Fruit fly (Drosophila melanogaster) whole organism, prepupa: ENCODE results near the gene Hsp67Ba.

Source experiments
- Blimp-1 ChIP-seq: fragments of 200-800 bp; sonication (Bioruptor generic); optimal IDR thresholded peaks from 3 replicates; lab custom pipeline; 2017; ENCODE audit warnings: missing biosample characterization, missing genetic modification characterization, mild to moderate bottlenecking, moderate library complexity, missing genetic modification reagents
- CG10631 ChIP-seq: fragments of 200-800 bp; sonication (Bioruptor generic); optimal IDR thresholded peaks from 2 replicates; lab custom pipeline; 2016; ENCODE audit warnings: missing biosample characterization, missing genetic modification characterization
- CG10669 ChIP-seq: fragments of 200-800 bp; sonication (Bioruptor generic); optimal IDR thresholded peaks from 3 replicates; lab custom pipeline; 2018; ENCODE audit warnings: missing biosample characterization, mild to moderate bottlenecking, missing genetic modification characterization, moderate library complexity
- CG11294 ChIP-seq: fragments of 200-800 bp; sonication (Bioruptor generic); IDR thresholded peaks from 2 replicates; pipeline ENCODE4 v1.3.6; 2022; ENCODE audit warnings: missing biosample characterization, missing genetic modification characterization
- CG11762 ChIP-seq: fragments of 200-800 bp; sonication (Bioruptor generic); optimal IDR thresholded peaks from 3 replicates; lab custom pipeline; 2016; ENCODE audit warnings: missing biosample characterization, missing genetic modification characterization; ENCODE audit not compliant: insufficient read depth
- CG11902 ChIP-seq: fragments of 200-800 bp; sonication (Bioruptor generic); optimal IDR thresholded peaks from 3 replicates; lab custom pipeline; 2016; ENCODE audit warnings: missing biosample characterization, missing genetic modification characterization
- CG15336 ChIP-seq: fragments of 200-800 bp; sonication (Bioruptor generic); IDR thresholded peaks from 2 replicates; pipeline ENCODE4 v1.3.6; 2022; ENCODE audit warnings: missing biosample characterization, missing genetic modification characterization
- CG1621 ChIP-seq: fragments of 200-800 bp; sonication (Bioruptor generic); optimal IDR thresholded peaks from 3 replicates; lab custom pipeline; 2018; ENCODE audit warnings: missing biosample characterization, mild to moderate bottlenecking, missing genetic modification characterization
- CG16779 ChIP-seq: fragments of 200-800 bp; sonication (Bioruptor generic); optimal IDR thresholded peaks from 3 replicates; lab custom pipeline; 2017; ENCODE audit warnings: missing biosample characterization, mild to moderate bottlenecking, missing genetic modification characterization
- CG3032 ChIP-seq: fragments of 200-800 bp; optimal IDR thresholded peaks from 2 replicates; lab custom pipeline; 2019; ENCODE audit warnings: missing biosample characterization, mild to moderate bottlenecking, missing genetic modification characterization, moderate library complexity
- CG31627 ChIP-seq: fragments of 200-800 bp; sonication (Bioruptor generic); optimal IDR thresholded peaks from 3 replicates; lab custom pipeline; 2016; ENCODE audit warnings: missing biosample characterization, missing genetic modification characterization
- CG32006 ChIP-seq: fragments of 200-800 bp; sonication (Bioruptor generic); optimal IDR thresholded peaks from 3 replicates; lab custom pipeline; 2017; ENCODE audit warnings: missing biosample characterization, mild to moderate bottlenecking, missing genetic modification characterization
- CG34406 ChIP-seq: fragments of 200-800 bp; sonication (Bioruptor generic); optimal IDR thresholded peaks from 3 replicates; lab custom pipeline; 2016; ENCODE audit warnings: missing biosample characterization, missing genetic modification characterization
- CG6163 ChIP-seq: fragments of 200-800 bp; sonication (Bioruptor generic); IDR thresholded peaks from 3 replicates; pipeline ENCODE4 v1.3.6; 2022; ENCODE audit warnings: missing biosample characterization, missing genetic modification characterization
- CG6276 ChIP-seq: fragments of 200-800 bp; sonication (Bioruptor generic); optimal IDR thresholded peaks from 2 replicates; lab custom pipeline; 2017; ENCODE audit warnings: missing biosample characterization, mild to moderate bottlenecking, missing genetic modification characterization
- CG6792 ChIP-seq: fragments of 200-800 bp; sonication (Bioruptor generic); optimal IDR thresholded peaks from 3 replicates; lab custom pipeline; 2016; ENCODE audit warnings: missing biosample characterization, missing genetic modification characterization
- CG6808 ChIP-seq: fragments of 200-800 bp; sonication (Bioruptor generic); optimal IDR thresholded peaks from 3 replicates; lab custom pipeline; 2017; ENCODE audit warnings: missing biosample characterization, missing genetic modification characterization, mild to moderate bottlenecking, moderate library complexity, missing genetic modification reagents
- CG6854 ChIP-seq: fragments of 200-800 bp; sonication (Bioruptor generic); optimal IDR thresholded peaks from 2 replicates; lab custom pipeline; 2017; ENCODE audit warnings: missing biosample characterization, mild to moderate bottlenecking, missing genetic modification characterization
- CG7368 ChIP-seq: fragments of 200-800 bp; sonication (Bioruptor generic); optimal IDR thresholded peaks from 3 replicates; lab custom pipeline; 2016; ENCODE audit warnings: missing biosample characterization, missing genetic modification characterization
- CG8119 ChIP-seq: fragments of 200-800 bp; sonication (Bioruptor generic); IDR thresholded peaks from 3 replicates; pipeline ENCODE4 v1.3.6; 2022; ENCODE audit warnings: missing biosample characterization, missing genetic modification characterization
- CG8319 ChIP-seq: fragments of 200-800 bp; sonication (Bioruptor generic); optimal IDR thresholded peaks from 3 replicates; lab custom pipeline; 2016; ENCODE audit warnings: missing biosample characterization, missing genetic modification characterization
- CG9139 ChIP-seq: fragments of 200-800 bp; sonication (Bioruptor generic); optimal IDR thresholded peaks from 3 replicates; lab custom pipeline; 2017; ENCODE audit warnings: missing biosample characterization, mild to moderate bottlenecking, missing genetic modification characterization
- Eip75B ChIP-seq: fragments of 200-800 bp; sonication (Bioruptor generic); optimal IDR thresholded peaks from 3 replicates; lab custom pipeline; 2016; ENCODE audit warnings: missing biosample characterization, missing genetic modification characterization
- Ets96B ChIP-seq: fragments of 200-800 bp; optimal IDR thresholded peaks from 2 replicates; lab custom pipeline; 2019; ENCODE audit warnings: missing biosample characterization, mild to moderate bottlenecking, missing genetic modification characterization, moderate library complexity
- Hr39 ChIP-seq: fragments of 200-800 bp; sonication (Bioruptor generic); optimal IDR thresholded peaks from 2 replicates; lab custom pipeline; 2016; ENCODE audit warnings: missing biosample characterization, missing genetic modification characterization
- Hr4 ChIP-seq: fragments of 200-800 bp; sonication (Bioruptor generic); optimal IDR thresholded peaks from 3 replicates; lab custom pipeline; 2016; ENCODE audit warnings: missing biosample characterization, missing genetic modification characterization
- Lpt ChIP-seq: fragments of 200-800 bp; sonication (Bioruptor generic); optimal IDR thresholded peaks from 3 replicates; lab custom pipeline; 2016; ENCODE audit warnings: missing biosample characterization, missing genetic modification characterization
- Met ChIP-seq: fragments of 200-800 bp; sonication (Bioruptor generic); optimal IDR thresholded peaks from 3 replicates; lab custom pipeline; 2016; ENCODE audit warnings: missing biosample characterization, missing genetic modification characterization
- OdsH ChIP-seq: fragments of 200-800 bp; sonication (Bioruptor generic); optimal IDR thresholded peaks from 3 replicates; lab custom pipeline; 2016; ENCODE audit warnings: missing biosample characterization, missing genetic modification characterization
- Smox ChIP-seq: fragments of 200-800 bp; sonication (Bioruptor generic); optimal IDR thresholded peaks from 3 replicates; lab custom pipeline; 2016; ENCODE audit warnings: missing biosample characterization, missing genetic modification characterization
- Sox102F ChIP-seq: fragments of 200-800 bp; sonication (Bioruptor generic); optimal IDR thresholded peaks from 2 replicates; lab custom pipeline; 2016; ENCODE audit warnings: missing biosample characterization, mild to moderate bottlenecking, missing genetic modification characterization
- Sox14 ChIP-seq: fragments of 200-800 bp; sonication (Bioruptor generic); optimal IDR thresholded peaks from 3 replicates; lab custom pipeline; 2016; ENCODE audit warnings: missing biosample characterization, missing genetic modification characterization
- Sox15 ChIP-seq: fragments of 200-800 bp; sonication (Bioruptor generic); optimal IDR thresholded peaks from 3 replicates; lab custom pipeline; 2016; ENCODE audit warnings: missing biosample characterization, missing genetic modification characterization
- acj6 ChIP-seq: fragments of 200-800 bp; sonication (Bioruptor generic); optimal IDR thresholded peaks from 3 replicates; lab custom pipeline; 2016; ENCODE audit warnings: missing biosample characterization, missing genetic modification characterization
- cyc ChIP-seq: fragments of 200-800 bp; sonication (Bioruptor generic); optimal IDR thresholded peaks from 3 replicates; lab custom pipeline; 2016; ENCODE audit warnings: missing biosample characterization, missing genetic modification characterization
- dac ChIP-seq: fragments of 200-800 bp; sonication (Bioruptor generic); optimal IDR thresholded peaks from 2 replicates; lab custom pipeline; 2017; ENCODE audit warnings: missing biosample characterization, mild to moderate bottlenecking, missing genetic modification characterization
- dsx ChIP-seq: fragments of 200-800 bp; optimal IDR thresholded peaks from 3 replicates; lab custom pipeline; 2019; ENCODE audit warnings: missing biosample characterization, mild to moderate bottlenecking, missing genetic modification characterization, moderate library complexity; ENCODE audit not compliant: poor library complexity, severe bottlenecking
- esn ChIP-seq: fragments of 200-800 bp; sonication (Bioruptor generic); optimal IDR thresholded peaks from 2 replicates; lab custom pipeline; 2016; ENCODE audit warnings: missing biosample characterization, mild to moderate bottlenecking, missing genetic modification characterization, moderate library complexity
- fd59A ChIP-seq: fragments of 200-800 bp; sonication (Bioruptor generic); optimal IDR thresholded peaks from 2 replicates; lab custom pipeline; 2017; ENCODE audit warnings: missing biosample characterization, mild to moderate bottlenecking, missing genetic modification characterization, missing genetic modification reagents
- fkh ChIP-seq: fragments of 200-800 bp; sonication (Bioruptor generic); optimal IDR thresholded peaks from 3 replicates; lab custom pipeline; 2017; ENCODE audit warnings: missing biosample characterization, mild to moderate bottlenecking, missing genetic modification characterization, moderate library complexity
- lz ChIP-seq: fragments of 200-800 bp; sonication (Bioruptor generic); optimal IDR thresholded peaks from 3 replicates; lab custom pipeline; 2016; ENCODE audit warnings: missing biosample characterization, missing genetic modification characterization
- net ChIP-seq: fragments of 200-800 bp; sonication (Bioruptor generic); optimal IDR thresholded peaks from 3 replicates; lab custom pipeline; 2016; ENCODE audit warnings: missing biosample characterization, missing genetic modification characterization
- salr ChIP-seq, 2 experiments: fragments of 200-800 bp; sonication (Bioruptor generic); optimal IDR thresholded peaks; 3 replicates each; lab custom pipeline; 2016 to 2018; ENCODE audit warnings: missing biosample characterization in 2 of 2, missing genetic modification characterization in 2 of 2, mild to moderate bottlenecking in 1 of 2
- spab ChIP-seq: fragments of 200-800 bp; sonication (Bioruptor generic); optimal IDR thresholded peaks from 2 replicates; lab custom pipeline; 2017; ENCODE audit warnings: missing biosample characterization, mild to moderate bottlenecking, missing genetic modification characterization, missing genetic modification reagents
- ss ChIP-seq, 2 experiments: fragments of 200-800 bp; sonication (Bioruptor generic); optimal IDR thresholded peaks; 2 replicates in 1 of 2; 3 replicates in 1 of 2; lab custom pipeline; 2017 to 2018; ENCODE audit warnings: mild to moderate bottlenecking in 2 of 2, missing biosample characterization in 2 of 2, missing genetic modification characterization in 2 of 2, moderate library complexity in 1 of 2
- svp ChIP-seq: fragments of 200-800 bp; sonication (Bioruptor generic); peaks from one replicate; lab custom pipeline; 2016; ENCODE audit warnings: missing biosample characterization, missing genetic modification characterization
- topi ChIP-seq: fragments of 200-800 bp; sonication (Bioruptor generic); optimal IDR thresholded peaks from 3 replicates; lab custom pipeline; 2016; ENCODE audit warnings: missing biosample characterization, missing genetic modification characterization
- vri ChIP-seq: fragments of 200-800 bp; sonication (Bioruptor generic); optimal IDR thresholded peaks from 3 replicates; lab custom pipeline; 2016; ENCODE audit warnings: missing biosample characterization, mild to moderate bottlenecking, missing genetic modification characterization

Hsp67Ba gene

dm6 chr3L:9337942-9338468 lies 41.3 kb downstream of the Hsp67Ba start:
- TF ChIP-seq Ets96B (tag; lab: Kevin White, UChicago), result no peak
- TF ChIP-seq OdsH (GFP tag; lab: Kevin White, UChicago), result no peak
- no peak for TF ChIP-seq Hr4
- peak; percentile 6 for TF ChIP-seq dsx (GFP tag; lab: Kevin White, UChicago)
- TF ChIP-seq Hr39 (GFP tag; lab: Kevin White, UChicago), result no peak
- no peak for TF ChIP-seq Smox
- TF ChIP-seq lz (GFP tag; lab: Kevin White, UChicago), result no peak
- TF ChIP-seq CG15336 (GFP tag; lab: Robert Waterston, UW), result 0 out of 2 replicates have a peak, but pooled peaks have one; percentile 20
- TF ChIP-seq CG11902 (GFP tag; lab: Kevin White, UChicago), result no peak
- no peak for TF ChIP-seq net
- no peak for TF ChIP-seq esn
- no peak for TF ChIP-seq CG31627
- TF ChIP-seq vri (GFP tag; lab: Kevin White, UChicago), result no peak
- peak; percentile 48 for TF ChIP-seq Sox14
- TF ChIP-seq spab (GFP tag; lab: Kevin White, UChicago), result no peak
- TF ChIP-seq Sox102F (GFP tag; lab: Kevin White, UChicago), result peak; percentile 5
- TF ChIP-seq CG10631 (GFP tag; lab: Kevin White, UChicago), result no peak
- no peak for TF ChIP-seq CG1621 (tag; lab: Kevin White, UChicago)
- peak; percentile 26 for TF ChIP-seq Lpt (GFP tag; lab: Kevin White, UChicago)
- no peak for TF ChIP-seq salr (GFP tag; optimal IDR thresholded peaks at IDR 0.05; lab: Kevin White, UChicago)
- no peak for TF ChIP-seq Met (GFP tag; lab: Kevin White, UChicago)
- no peak for TF ChIP-seq CG34406 (GFP tag; lab: Kevin White, UChicago)
- TF ChIP-seq ss (GFP tag; optimal IDR thresholded peaks at IDR 0.05; lab: Kevin White, UChicago), result peak in 1 of 2 experiments; percentile 42
- TF ChIP-seq cyc, result no peak
- no peak for TF ChIP-seq topi (GFP tag; lab: Kevin White, UChicago)
- TF ChIP-seq CG32006 (GFP tag; lab: Kevin White, UChicago), result no peak
- no peak for TF ChIP-seq CG6854 (GFP tag; lab: Kevin White, UChicago)
- no peak for TF ChIP-seq CG3032 (tag; lab: Kevin White, UChicago)
- 0 out of 3 replicates have a peak, but pooled peaks have one; percentile 37 for TF ChIP-seq CG6163
- no peak for TF ChIP-seq Blimp-1
- no peak for TF ChIP-seq CG7368 (GFP tag; lab: Kevin White, UChicago)
- no peak for TF ChIP-seq CG8119 (GFP tag; lab: Robert Waterston, UW)
- TF ChIP-seq CG6276 (GFP tag; lab: Kevin White, UChicago), result no peak
- TF ChIP-seq CG6808, result no peak
- TF ChIP-seq CG6792 (GFP tag; lab: Kevin White, UChicago), result no peak
- TF ChIP-seq CG9139 (GFP tag; lab: Kevin White, UChicago), result peak; percentile 38
- TF ChIP-seq CG11762, result no peak
- peak; percentile 72 for TF ChIP-seq svp (GFP tag; lab: Kevin White, UChicago)
- TF ChIP-seq Eip75B (GFP tag; lab: Kevin White, UChicago), result no peak
- no peak for TF ChIP-seq CG8319 (GFP tag; lab: Kevin White, UChicago)
- TF ChIP-seq CG16779 (tag; lab: Kevin White, UChicago), result peak; percentile 16
- TF ChIP-seq fkh (GFP tag; lab: Kevin White, UChicago), result peak; percentile 10

- no peak for TF ChIP-seq Met (GFP tag; lab: Kevin White, UChicago)
- no peak for TF ChIP-seq CG11294 (GFP tag; lab: Robert Waterston, UW)
- no peak for TF ChIP-seq CG10631 (GFP tag; lab: Kevin White, UChicago)
- TF ChIP-seq lz (GFP tag; lab: Kevin White, UChicago), result no peak
- peak; percentile 42 for TF ChIP-seq CG9139 (GFP tag; lab: Kevin White, UChicago)
- TF ChIP-seq CG6854 (GFP tag; lab: Kevin White, UChicago), result peak; percentile 59
- TF ChIP-seq CG34406 (GFP tag; lab: Kevin White, UChicago), result no peak
- TF ChIP-seq CG10669 (GFP tag; lab: Kevin White, UChicago), result no peak
- TF ChIP-seq CG6792 (GFP tag; lab: Kevin White, UChicago), result peak; percentile 5
- TF ChIP-seq spab (GFP tag; lab: Kevin White, UChicago), result no peak
- TF ChIP-seq Sox14, result peak; percentile 34
- no peak for TF ChIP-seq cyc
- no peak for TF ChIP-seq acj6
- no peak for TF ChIP-seq Sox15
- no peak for TF ChIP-seq CG31627
- no peak for TF ChIP-seq fd59A (GFP tag; lab: Kevin White, UChicago)
- no peak for TF ChIP-seq CG3032 (tag; lab: Kevin White, UChicago)
- peak; percentile 20 for TF ChIP-seq CG1621 (tag; lab: Kevin White, UChicago)
- no peak for TF ChIP-seq CG11762
- no peak for TF ChIP-seq Hr4
- peak; percentile 29 for TF ChIP-seq CG6808
- TF ChIP-seq CG8119 (GFP tag; lab: Robert Waterston, UW), result peak; percentile 38; the same call in 1 of the 3 replicates
- TF ChIP-seq svp (GFP tag; lab: Kevin White, UChicago), result peak; percentile 80
- no peak for TF ChIP-seq dac (GFP tag; lab: Kevin White, UChicago)
- no peak for TF ChIP-seq esn
These were observed 43.6 kb downstream of the Hsp67Ba start for dm6 chr3L:9335711-9336110.
